Worm (Caenorhabditis elegans) whole organism, early embryonic: ENCODE measurements around the gene B0212.3.

Experiments
- B0310.2 ChIP-seq: sonication (generic microtip); optimal IDR thresholded peaks from 2 replicates; lab custom pipeline; 2016; ENCODE audit warnings: mild to moderate bottlenecking, missing genetic modification characterization, missing compliant biosample characterization
- F13C5.2 ChIP-seq: sonication (generic microtip); optimal IDR thresholded peaks from 2 replicates; lab custom pipeline; 2017; ENCODE audit warnings: mild to moderate bottlenecking, missing genetic modification characterization, inconsistent platforms, missing compliant biosample characterization
- aly-1 ChIP-seq: sonication (generic microtip); optimal IDR thresholded peaks from 2 replicates; lab custom pipeline; 2016; ENCODE audit warnings: missing genetic modification characterization, missing compliant biosample characterization
- ama-1 ChIP-seq: fragments of 150-350 bp; optimal IDR thresholded peaks from 2 replicates; lab custom pipeline; 2014
- ceh-36 ChIP-seq: sonication (generic microtip); optimal IDR thresholded peaks from 2 replicates; lab custom pipeline; 2016; ENCODE audit warnings: missing genetic modification characterization, inconsistent platforms, missing compliant biosample characterization
- ets-7 ChIP-seq: sonication (generic microtip); optimal IDR thresholded peaks from 2 replicates; lab custom pipeline; 2016; ENCODE audit warnings: missing genotype, missing genetic modification characterization, missing compliant biosample characterization
- flt-1 ChIP-seq: fragments of 200-800 bp; sonication (Bioruptor generic); IDR thresholded peaks from 2 replicates; pipeline ENCODE4 v1.3.6; 2022; ENCODE audit warnings: missing genetic modification characterization, missing compliant biosample characterization
- pes-1 ChIP-seq: fragments of 200-800 bp; sonication (Bioruptor generic); IDR thresholded peaks from 2 replicates; pipeline ENCODE4 v1.3.6; 2022; ENCODE audit warnings: missing genetic modification reagents, missing genetic modification characterization, missing compliant biosample characterization

- TF ChIP-seq flt-1 (GFP tag; lab: Robert Waterston, UW), result peak; percentile 83
- peak; percentile 12 for TF ChIP-seq F13C5.2 (tag; lab: Kevin White, UChicago)
- TF ChIP-seq B0310.2 (tag; lab: Kevin White, UChicago), result peak; percentile 63
- no peak for TF ChIP-seq ama-1 (lab: Kevin White, UChicago)
- peak; percentile 88 for TF ChIP-seq pes-1 (GFP tag; lab: Robert Waterston, UW)
- peak; percentile 68 for TF ChIP-seq ceh-36 (tag; lab: Kevin White, UChicago)
- peak; percentile 71 for TF ChIP-seq aly-1 (tag; lab: Kevin White, UChicago)
- TF ChIP-seq ets-7 (tag; lab: Kevin White, UChicago), result no peak
These were observed 11.9 kb downstream of the B0212.3 start for ce11 chrIV:3551777-3552462.
